Fruit fly (Drosophila melanogaster) whole organism, embryonic: Measurements from ENCODE around the gene Ac13E.

Experiments used
- Ada2b ChIP-seq: fragments of 200-800 bp; sonication (Bioruptor generic); IDR thresholded peaks from 2 replicates; pipeline ENCODE4 v1.3.6; 2022; ENCODE audit warnings: missing biosample characterization, missing genetic modification characterization
- BEAF-32 ChIP-seq: fragments of 200-800 bp; sonication (Bioruptor generic); optimal IDR thresholded peaks from 3 replicates; lab custom pipeline; 2017; ENCODE audit warnings: missing biosample characterization, missing genetic modification characterization, mild to moderate bottlenecking, moderate library complexity, missing genetic modification reagents
- CG10462 ChIP-seq: fragments of 200-800 bp; sonication (Bioruptor generic); optimal IDR thresholded peaks from 2 replicates; lab custom pipeline; 2016; ENCODE audit warnings: missing biosample characterization, missing genetic modification characterization
- CG10543 ChIP-seq: fragments of 200-800 bp; sonication (Bioruptor generic); optimal IDR thresholded peaks from 3 replicates; lab custom pipeline; 2017; ENCODE audit warnings: missing biosample characterization, mild to moderate bottlenecking, missing genetic modification characterization, moderate library complexity
- CG11085 ChIP-seq: fragments of 200-800 bp; sonication (Bioruptor generic); IDR thresholded peaks from 2 replicates; pipeline ENCODE4 v1.3.6; 2022; ENCODE audit warnings: missing biosample characterization, missing genetic modification characterization
- CG1233 ChIP-seq: fragments of 200-800 bp; sonication (Bioruptor generic); optimal IDR thresholded peaks from 4 replicates; lab custom pipeline; 2018; ENCODE audit warnings: missing biosample characterization, mild to moderate bottlenecking, missing genetic modification characterization
- CG12769 ChIP-seq: fragments of 200-800 bp; sonication (Bioruptor generic); optimal IDR thresholded peaks from 2 replicates; lab custom pipeline; 2019; ENCODE audit warnings: missing biosample characterization, mild to moderate bottlenecking, missing genetic modification characterization, moderate library complexity
- CG13424 ChIP-seq: fragments of 200-800 bp; sonication (Bioruptor generic); optimal IDR thresholded peaks from 2 replicates; lab custom pipeline; 2019; ENCODE audit warnings: missing biosample characterization, mild to moderate bottlenecking, missing genetic modification characterization, moderate library complexity
- CG15514 ChIP-seq: fragments of 200-800 bp; sonication (Bioruptor generic); optimal IDR thresholded peaks from 3 replicates; lab custom pipeline; 2017; ENCODE audit warnings: missing biosample characterization, missing genetic modification characterization, mild to moderate bottlenecking, moderate library complexity, missing genetic modification reagents
- CG1603 ChIP-seq: fragments of 200-800 bp; sonication (Bioruptor generic); optimal IDR thresholded peaks from 2 replicates; lab custom pipeline; 2019; ENCODE audit warnings: missing biosample characterization, mild to moderate bottlenecking, missing genetic modification characterization, moderate library complexity
- CG1832 ChIP-seq: fragments of 200-800 bp; sonication (Bioruptor generic); optimal IDR thresholded peaks from 2 replicates; lab custom pipeline; 2017; ENCODE audit warnings: missing biosample characterization, mild to moderate bottlenecking, missing genetic modification characterization, inconsistent platforms
- CG3726 ChIP-seq: fragments of 200-800 bp; sonication (Bioruptor generic); IDR thresholded peaks from 3 replicates; pipeline ENCODE4, ENCODE4 v1.3.6; 2022; ENCODE audit warnings: missing biosample characterization, missing genetic modification characterization
- CG4328 ChIP-seq: fragments of 200-800 bp; sonication (Bioruptor generic); optimal IDR thresholded peaks from 3 replicates; lab custom pipeline; 2017; ENCODE audit warnings: missing biosample characterization, missing genetic modification reagents, missing genetic modification characterization
- CG4404 ChIP-seq: fragments of 200-800 bp; sonication (Bioruptor generic); IDR thresholded peaks from 2 replicates; pipeline ENCODE4 v1.3.6; 2022; ENCODE audit warnings: missing biosample characterization, missing genetic modification characterization
- CG4707 ChIP-seq: fragments of 200-800 bp; sonication (Bioruptor generic); optimal IDR thresholded peaks from 2 replicates; lab custom pipeline; 2018; ENCODE audit warnings: missing biosample characterization, mild to moderate bottlenecking, missing genetic modification characterization, moderate library complexity
- CG6175 ChIP-seq: fragments of 200-800 bp; sonication (Bioruptor generic); IDR thresholded peaks from 3 replicates; pipeline ENCODE4 v1.3.6; 2022; ENCODE audit warnings: missing biosample characterization, missing genetic modification characterization
- CG8290 ChIP-seq, 3 experiments: fragments of 200-800 bp; sonication (Bioruptor generic); optimal IDR thresholded peaks; 2 replicates each; lab custom pipeline; 2016 to 2019; ENCODE audit warnings: missing biosample characterization in 3 of 3, missing genetic modification characterization in 3 of 3, mild to moderate bottlenecking in 2 of 3, moderate library complexity in 1 of 3
- CG8359 ChIP-seq: fragments of 200-800 bp; sonication (Bioruptor generic); optimal IDR thresholded peaks from 2 replicates; lab custom pipeline; 2017; ENCODE audit warnings: missing biosample characterization, mild to moderate bottlenecking, missing genetic modification characterization, borderline replicate concordance
- CG9797 ChIP-seq: fragments of 200-800 bp; sonication (Bioruptor generic); optimal IDR thresholded peaks from 3 replicates; lab custom pipeline; 2018; ENCODE audit warnings: missing biosample characterization, mild to moderate bottlenecking, missing genetic modification characterization
- CrebB ChIP-seq: fragments of 200-800 bp; sonication (Bioruptor generic); optimal IDR thresholded peaks from 3 replicates; lab custom pipeline; 2018; ENCODE audit warnings: missing biosample characterization, mild to moderate bottlenecking, missing genetic modification characterization
- D19B ChIP-seq: fragments of 200-800 bp; sonication (Bioruptor generic); optimal IDR thresholded peaks from 2 replicates; lab custom pipeline; 2017; ENCODE audit warnings: missing biosample characterization, mild to moderate bottlenecking, missing genetic modification characterization
- Dek ChIP-seq: fragments of 200-800 bp; sonication (Bioruptor generic); optimal IDR thresholded peaks from 3 replicates; lab custom pipeline; 2019; ENCODE audit warnings: missing biosample characterization, mild to moderate bottlenecking, missing genetic modification characterization, moderate library complexity
- Ets97D ChIP-seq: fragments of 200-800 bp; sonication (Bioruptor generic); optimal IDR thresholded peaks from 3 replicates; lab custom pipeline; 2016; ENCODE audit warnings: missing biosample characterization, missing genetic modification characterization
- Fer1 ChIP-seq: fragments of 200-800 bp; sonication (Bioruptor generic); optimal IDR thresholded peaks from 2 replicates; lab custom pipeline; 2017; ENCODE audit warnings: missing biosample characterization, mild to moderate bottlenecking, missing genetic modification characterization
- Hr51 ChIP-seq, 2 experiments: fragments of 200-800 bp; sonication (Bioruptor generic); optimal IDR thresholded peaks; 2 replicates in 1 of 2; 3 replicates in 1 of 2; lab custom pipeline; 2016 to 2018; ENCODE audit warnings: missing biosample characterization in 2 of 2, missing genetic modification characterization in 2 of 2, mild to moderate bottlenecking in 1 of 2, moderate library complexity in 1 of 2
- Hr78 ChIP-seq, 2 experiments: fragments of 200-800 bp in 1 of 2; fragments of >200 bp in 1 of 2; sonication (Bioruptor generic) in 1 of 2; optimal IDR thresholded peaks; 2 replicates each; lab custom pipeline; 2017 to 2019; ENCODE audit warnings: missing biosample characterization in 2 of 2, missing genetic modification characterization in 2 of 2, mild to moderate bottlenecking in 1 of 2, moderate library complexity in 1 of 2
- Hsf ChIP-seq: fragments of 200-800 bp; sonication (Bioruptor generic); optimal IDR thresholded peaks from 3 replicates; lab custom pipeline; 2016; ENCODE audit warnings: missing biosample characterization, missing genetic modification characterization
- Meics ChIP-seq: fragments of 200-800 bp; sonication (Bioruptor generic); optimal IDR thresholded peaks from 2 replicates; lab custom pipeline; 2017; ENCODE audit warnings: missing biosample characterization, mild to moderate bottlenecking, missing genetic modification characterization
- Pdp1 ChIP-seq, 2 experiments: fragments of 200-800 bp; sonication (Bioruptor generic); optimal IDR thresholded peaks; 3 replicates each; lab custom pipeline; 2016; ENCODE audit warnings: missing biosample characterization in 2 of 2, missing genetic modification characterization in 2 of 2, mild to moderate bottlenecking in 1 of 2, moderate library complexity in 1 of 2
- Rfx ChIP-seq: fragments of 200-800 bp; sonication (Bioruptor generic); IDR thresholded peaks from 2 replicates; pipeline ENCODE4 v1.3.6; 2022; ENCODE audit warnings: missing biosample characterization, missing genetic modification characterization
- Sin3A ChIP-seq: fragments of >200 bp; optimal IDR thresholded peaks from 2 replicates; lab custom pipeline; 2018
- YL-1 ChIP-seq: fragments of 200-800 bp; sonication (Bioruptor generic); optimal IDR thresholded peaks from 3 replicates; lab custom pipeline; 2017; ENCODE audit warnings: missing biosample characterization, mild to moderate bottlenecking, missing genetic modification characterization
- bcd ChIP-seq: fragments of 200-800 bp; sonication (Bioruptor generic); optimal IDR thresholded peaks from 2 replicates; lab custom pipeline; 2017; ENCODE audit warnings: missing biosample characterization, mild to moderate bottlenecking, missing genetic modification characterization
- ci ChIP-seq: fragments of 200-800 bp; sonication (Bioruptor generic); IDR thresholded peaks from 3 replicates; pipeline ENCODE4 v1.3.6; 2022; ENCODE audit warnings: missing biosample characterization, missing genetic modification characterization
- exex ChIP-seq: fragments of 200-800 bp; sonication (Bioruptor generic); optimal IDR thresholded peaks from 4 replicates; lab custom pipeline; 2018; ENCODE audit warnings: missing biosample characterization, mild to moderate bottlenecking, missing genetic modification characterization, moderate library complexity
- eyg ChIP-seq: fragments of 200-800 bp; sonication (Bioruptor generic); optimal IDR thresholded peaks from 3 replicates; lab custom pipeline; 2016; ENCODE audit warnings: missing biosample characterization, missing genetic modification characterization
- grn ChIP-seq: fragments of 200-800 bp; sonication (Bioruptor generic); optimal IDR thresholded peaks from 3 replicates; lab custom pipeline; 2017; ENCODE audit warnings: missing biosample characterization, missing genetic modification characterization
- lab ChIP-seq: fragments of 200-800 bp; sonication (Bioruptor generic); optimal IDR thresholded peaks from 3 replicates; lab custom pipeline; 2017; ENCODE audit warnings: missing biosample characterization, missing genetic modification characterization, mild to moderate bottlenecking, moderate library complexity, missing genetic modification reagents
- lilli ChIP-seq: fragments of 200-800 bp; sonication (Bioruptor generic); optimal IDR thresholded peaks from 3 replicates; lab custom pipeline; 2016; ENCODE audit warnings: missing biosample characterization, missing genetic modification characterization
- oc ChIP-seq: fragments of 200-800 bp; sonication (Bioruptor generic); optimal IDR thresholded peaks from 2 replicates; lab custom pipeline; 2018; ENCODE audit warnings: missing biosample characterization, mild to moderate bottlenecking, missing genetic modification characterization, moderate library complexity
- org-1 ChIP-seq: fragments of 200-800 bp; sonication (Bioruptor generic); optimal IDR thresholded peaks from 2 replicates; lab custom pipeline; 2017; ENCODE audit warnings: missing biosample characterization, missing genetic modification characterization
- phol ChIP-seq: fragments of 200-800 bp; sonication (Bioruptor generic); optimal IDR thresholded peaks from 3 replicates; lab custom pipeline; 2018; ENCODE audit warnings: missing biosample characterization, mild to moderate bottlenecking, missing genetic modification characterization, moderate library complexity
- pros ChIP-seq: fragments of 200-800 bp; sonication (Bioruptor generic); optimal IDR thresholded peaks from 3 replicates; lab custom pipeline; 2019; ENCODE audit warnings: missing biosample characterization, mild to moderate bottlenecking, missing genetic modification characterization, moderate library complexity
- sens-2 ChIP-seq: fragments of 200-800 bp; sonication (Bioruptor generic); IDR thresholded peaks from 2 replicates; pipeline ENCODE4 v1.3.6; 2022; ENCODE audit warnings: missing biosample characterization, missing genetic modification characterization
- sisA ChIP-seq: fragments of 200-800 bp; sonication (Bioruptor generic); IDR thresholded peaks from 2 replicates; pipeline ENCODE4 v1.3.6; 2022; ENCODE audit warnings: missing biosample characterization, missing genetic modification characterization
- tgo ChIP-seq: fragments of 200-800 bp; sonication (Bioruptor generic); IDR thresholded peaks from 3 replicates; pipeline ENCODE4 v1.3.6; 2022; ENCODE audit warnings: missing biosample characterization, missing genetic modification characterization
- unc-4 ChIP-seq: fragments of 200-800 bp; sonication (Bioruptor generic); IDR thresholded peaks from 2 replicates; pipeline ENCODE4 v1.3.6; 2022; ENCODE audit warnings: missing biosample characterization, missing genetic modification characterization; ENCODE audit not compliant: partially characterized antibody
- vvl ChIP-seq: fragments of 200-800 bp; sonication (Bioruptor generic); IDR thresholded peaks from 2 replicates; pipeline ENCODE4 v1.3.6; 2022; ENCODE audit warnings: missing biosample characterization, missing genetic modification characterization
- zen2 ChIP-seq: fragments of 200-800 bp; sonication (Bioruptor generic); IDR thresholded peaks from 3 replicates; pipeline ENCODE4 v1.3.6; 2022; ENCODE audit warnings: missing biosample characterization, missing genetic modification characterization; ENCODE audit not compliant: partially characterized antibody

Ac13E gene

DNA sequence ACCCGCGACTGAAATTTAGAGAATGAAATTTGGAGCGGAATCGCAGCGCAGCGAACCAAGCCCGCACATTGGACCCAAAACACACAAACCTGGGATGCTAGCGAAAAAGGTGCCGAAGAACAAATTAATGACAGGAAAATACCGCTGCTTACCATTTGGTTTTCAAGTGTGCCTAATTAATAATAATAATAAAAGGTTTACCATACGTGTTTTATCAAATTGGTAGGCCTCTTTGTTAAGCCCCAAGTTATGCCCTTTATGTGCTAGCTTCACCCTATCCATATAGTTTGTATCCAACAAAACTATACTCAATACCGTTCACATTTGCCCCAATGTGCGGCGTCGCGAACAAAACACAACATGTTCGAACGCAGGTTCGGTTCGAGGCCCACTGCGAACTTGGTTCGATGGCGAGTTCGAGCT, at the start of gene Ac13E (continued):
- TF ChIP-seq YL-1 (GFP tag; lab: Kevin White, UChicago) (peak; percentile 64), lilli (GFP tag; lab: Kevin White, UChicago) (peak; percentile 94), CG8290 (GFP tag; optimal IDR thresholded peaks at IDR 0.05; lab: Kevin White, UChicago) (peak; percentile 68), CG8290 (tag; optimal IDR thresholded peaks at IDR 0.05; lab: Kevin White, UChicago) (peak; percentile 54 to 68), Ada2b (GFP tag; lab: Robert Waterston, UW) (peak; percentile 82), Hsf (GFP tag; lab: Kevin White, UChicago) (peak; percentile 87), grn (GFP tag; lab: Kevin White, UChicago) (peak; percentile 34), CG10462 (peak; percentile 79), CG12769 (tag; lab: Kevin White, UChicago) (peak; percentile 90), CG11085 (GFP tag; lab: Robert Waterston, UW) (peak; percentile 64; the same call in 1 of the 2 replicates), CG6175 (peak; percentile 66; the same call in 2 of the 3 replicates), sisA (GFP tag; lab: Robert Waterston, UW) (peak; percentile 79), CG1233 (GFP tag; lab: Kevin White, UChicago) (peak; percentile 89), CG4707 (GFP tag; lab: Kevin White, UChicago) (peak; percentile 59), CG15514 (GFP tag; lab: Kevin White, UChicago) (peak; percentile 81), CG9797 (GFP tag; lab: Kevin White, UChicago) (peak; percentile 18), CrebB (tag; lab: Kevin White, UChicago) (peak; percentile 76), sens-2 (GFP tag; lab: Robert Waterston, UW) (peak; percentile 80; the same call in 1 of the 2 replicates), org-1 (GFP tag; lab: Kevin White, UChicago) (peak; percentile 94), D19B (GFP tag; lab: Kevin White, UChicago) (peak; percentile 81), CG10543 (GFP tag; lab: Kevin White, UChicago) (peak; percentile 93), Fer1 (peak; percentile 94), CG8359 (GFP tag; lab: Kevin White, UChicago) (peak; percentile 87), oc (peak; percentile 75), Pdp1 (GFP tag; optimal IDR thresholded peaks at IDR 0.05; lab: Kevin White, UChicago) (peak; percentile 81 to 88), CG4404 (peak; percentile 89), Sin3A (no peak), CG3726 (peak; percentile 72), phol (tag; lab: Kevin White, UChicago) (peak; percentile 89), CG1832 (GFP tag; lab: Kevin White, UChicago) (no peak), Dek (tag; lab: Kevin White, UChicago) (peak; percentile 83), Ets97D (GFP tag; lab: Kevin White, UChicago) (peak; percentile 54), vvl (GFP tag; lab: Robert Waterston, UW) (peak; percentile 91)

DNA sequence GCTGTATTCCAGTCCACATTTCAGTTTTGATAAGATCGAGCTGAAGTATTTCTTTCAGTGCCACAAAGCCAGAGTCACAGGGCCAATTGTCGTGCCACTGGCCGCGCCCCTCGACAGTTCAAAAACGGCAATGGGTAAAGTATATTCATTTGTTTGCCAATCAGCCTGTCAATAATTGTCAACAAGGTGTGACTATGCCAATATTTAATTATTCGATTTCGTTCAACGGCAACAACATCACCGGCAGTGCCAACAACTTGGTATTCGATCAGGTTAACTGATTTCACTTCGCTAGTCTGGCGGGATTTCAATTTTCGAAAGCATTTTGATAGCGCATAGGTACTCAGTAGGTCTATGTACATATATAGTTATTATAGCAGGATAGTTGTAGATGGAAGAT, 48.4 kb upstream of the Ac13E start:
- TF ChIP-seq exex (tag; lab: Kevin White, UChicago): no peak
- peak; percentile 29 for TF ChIP-seq Meics (GFP tag; lab: Kevin White, UChicago)
- no peak for TF ChIP-seq eyg (GFP tag; lab: Kevin White, UChicago)
- no peak for TF ChIP-seq CG4328
- no peak for TF ChIP-seq Hr78 (GFP tag; optimal IDR thresholded peaks at IDR 0.05; lab: Kevin White, UChicago)
- TF ChIP-seq unc-4 (GFP tag; lab: Robert Waterston, UW): no peak
- no peak for TF ChIP-seq Hr51 (GFP tag; optimal IDR thresholded peaks at IDR 0.05; lab: Kevin White, UChicago)
- TF ChIP-seq BEAF-32: no peak
- peak; percentile 12 for TF ChIP-seq CG1603
- peak; percentile 19 for TF ChIP-seq CG13424 (tag; lab: Kevin White, UChicago)
- TF ChIP-seq bcd (GFP tag; lab: Kevin White, UChicago): peak; percentile 4
- no peak for TF ChIP-seq zen2 (GFP tag; lab: Robert Waterston, UW)
- TF ChIP-seq lab: peak; percentile 54
- peak; percentile 45 for TF ChIP-seq Rfx (GFP tag; lab: Robert Waterston, UW)
- peak; percentile 30 for TF ChIP-seq CG15514 (GFP tag; lab: Kevin White, UChicago)
- TF ChIP-seq CrebB (tag; lab: Kevin White, UChicago): peak; percentile 12
- TF ChIP-seq pros: no peak
- TF ChIP-seq tgo: 0 out of 3 replicates have a peak, but pooled peaks have one; percentile 15
- TF ChIP-seq ci (GFP tag; lab: Robert Waterston, UW): 0 out of 3 replicates have a peak, but pooled peaks have one; percentile 52
